Worm (Caenorhabditis elegans): ENCODE data around the gene R03D7.8.

Gene R03D7.8

ce11 chrII:10949383-10949782 lies 7.3 kb downstream of the R03D7.8 start:
- TF ChIP-seq mxl-3 (GFP tag; optimal IDR thresholded peaks at IDR 0.05) (peak; percentile 32), pqm-1 (tag; optimal IDR thresholded peaks at IDR 0.05) (peak; percentile 69), gei-8 (GFP tag; optimal IDR thresholded peaks at IDR 0.05) (no peak), dpl-1 (GFP tag; optimal IDR thresholded peaks at IDR 0.05) (no peak), mdl-1 (tag; optimal IDR thresholded peaks at IDR 0.05) (no peak), lin-38 (GFP tag; IDR thresholded peaks at IDR 0.05) (no peak), egl-27 (tag; optimal IDR thresholded peaks at IDR 0.05) (no peak), dmd-6 (GFP tag; IDR thresholded peaks at IDR 0.05) (peak; percentile 41; the same call in 1 of the 2 replicates), nhr-28 (tag; optimal IDR thresholded peaks at IDR 0.05) (peak; percentile 99), mes-2 (tag; optimal IDR thresholded peaks at IDR 0.05; ENCODE audit: poor library complexity, severe bottlenecking) (no peak), daf-16 (GFP tag; optimal IDR thresholded peaks at IDR 0.05) (no peak), daf-16 (tag; optimal IDR thresholded peaks at IDR 0.05) (peak; percentile 74), lir-3 (tag; optimal IDR thresholded peaks at IDR 0.05) (no peak), ama-1 (optimal IDR thresholded peaks at IDR 0.05) (no peak), daf-19 (GFP tag; conservative IDR thresholded peaks at IDR 0.05) (no peak), Y48G9A.11 (GFP tag; IDR thresholded peaks at IDR 0.05) (no peak), unc-62 (GFP tag; optimal IDR thresholded peaks at IDR 0.05 in 1 of 2) (peak in 1 of 2 experiments; percentile 14), unc-62 (tag; optimal IDR thresholded peaks at IDR 0.05) (no peak), cey-2 (tag; optimal IDR thresholded peaks at IDR 0.05; ENCODE audit: borderline replicate concordance, insufficient read depth) (no peak), pha-4 (GFP tag; IDR thresholded peaks at IDR 0.05) (no peak), pha-4 (tag; optimal IDR thresholded peaks at IDR 0.05) (no peak), zip-2 (tag; optimal IDR thresholded peaks at IDR 0.05) (no peak), nhr-42 (GFP tag; IDR thresholded peaks at IDR 0.05) (no peak), ctbp-1 (GFP tag; IDR thresholded peaks at IDR 0.05) (no peak), hlh-11 (tag; optimal IDR thresholded peaks at IDR 0.05) (peak; percentile 39), zfp-3 (GFP tag; conservative IDR thresholded peaks at IDR 0.05) (no peak), ceh-44 (GFP tag; IDR thresholded peaks at IDR 0.05) (no peak), rbr-2 (tag; optimal IDR thresholded peaks at IDR 0.05) (no peak), dve-1 (tag; optimal IDR thresholded peaks at IDR 0.05; ENCODE audit: insufficient read depth) (peak; percentile 32)

- TF ChIP-seq unc-62 (GFP tag; optimal IDR thresholded peaks at IDR 0.05 in 1 of 2) (peak in 1 of 2 experiments; percentile 9), unc-62 (tag; optimal IDR thresholded peaks at IDR 0.05) (no peak), ctbp-1 (GFP tag; IDR thresholded peaks at IDR 0.05) (no peak), nhr-6 (tag; optimal IDR thresholded peaks at IDR 0.05) (no peak), F49E8.2 (tag; optimal IDR thresholded peaks at IDR 0.05; ENCODE audit: borderline replicate concordance) (no peak), fkh-10 (GFP tag; optimal IDR thresholded peaks at IDR 0.05) (no peak), snpc-1.2 (GFP tag; IDR thresholded peaks at IDR 0.05) (no peak), T20F7.1 (GFP tag; optimal IDR thresholded peaks at IDR 0.05) (no peak), nhr-28 (tag; optimal IDR thresholded peaks at IDR 0.05) (no peak), ama-1 (optimal IDR thresholded peaks at IDR 0.05) (no peak), nhr-48 (tag; optimal IDR thresholded peaks at IDR 0.05) (no peak), dpl-1 (GFP tag; optimal IDR thresholded peaks at IDR 0.05) (peak; percentile 10), jun-1 (tag; optimal IDR thresholded peaks at IDR 0.05) (no peak), zip-2 (tag; optimal IDR thresholded peaks at IDR 0.05) (no peak), fos-1 (tag; optimal IDR thresholded peaks at IDR 0.05) (no peak), lin-1 (GFP tag; IDR thresholded peaks at IDR 0.05) (no peak), lin-38 (GFP tag; IDR thresholded peaks at IDR 0.05) (peak; percentile 53), ZK337.2 (GFP tag; IDR thresholded peaks at IDR 0.05) (no peak), F37D6.2 (tag; optimal IDR thresholded peaks at IDR 0.05) (no peak), aha-1 (tag) (peak; percentile 20), nhr-42 (GFP tag; IDR thresholded peaks at IDR 0.05) (no peak)
Measured at ce11 chrII:10948236-10949025, 8.3 kb downstream of the R03D7.8 start.

Measured in whole organism, L4 larva.